Worm (Caenorhabditis elegans) whole organism, late embryonic: ENCODE data around the gene grsp-3.

Experiments used
- C08G9.2 ChIP-seq: sonication (generic microtip); optimal IDR thresholded peaks from 2 replicates; lab custom pipeline; 2016; ENCODE audit warnings: mild to moderate bottlenecking, missing genetic modification characterization, moderate library complexity, missing compliant biosample characterization
- C38D4.7 ChIP-seq: fragments of 200-800 bp; sonication (Bioruptor generic); optimal IDR thresholded peaks from 2 replicates; lab custom pipeline; 2018; ENCODE audit warnings: mild to moderate bottlenecking, missing genetic modification characterization, moderate library complexity, missing compliant biosample characterization
- F13H6.1 ChIP-seq: sonication (generic microtip); optimal IDR thresholded peaks from 2 replicates; lab custom pipeline; 2016; ENCODE audit warnings: missing genetic modification characterization, missing compliant biosample characterization
- K02D7.2 ChIP-seq: sonication (generic microtip); optimal IDR thresholded peaks from 2 replicates; lab custom pipeline; 2017; ENCODE audit warnings: mild to moderate bottlenecking, missing genetic modification characterization, missing compliant biosample characterization
- K09A11.1 ChIP-seq: sonication (generic microtip); optimal IDR thresholded peaks from 2 replicates; lab custom pipeline; 2017; ENCODE audit warnings: antibody characterized with exemption, mild to moderate bottlenecking, missing genetic modification characterization, missing compliant biosample characterization; ENCODE audit not compliant: insufficient read depth
- Y22D7AL.16 ChIP-seq: sonication (generic microtip); optimal IDR thresholded peaks from 2 replicates; lab custom pipeline; 2016; ENCODE audit warnings: missing genetic modification characterization, missing compliant biosample characterization
- ahr-1 ChIP-seq: sonication (generic microtip); optimal IDR thresholded peaks from 2 replicates; lab custom pipeline; 2016; ENCODE audit warnings: missing genetic modification characterization, missing compliant biosample characterization
- ceh-19 ChIP-seq: fragments of 200-800 bp; sonication (Bioruptor generic); optimal IDR thresholded peaks from 2 replicates; lab custom pipeline; 2018; ENCODE audit warnings: mild to moderate bottlenecking, missing genetic modification characterization, missing compliant biosample characterization
- ceh-22 ChIP-seq: sonication (generic microtip); optimal IDR thresholded peaks from 2 replicates; lab custom pipeline; 2017; ENCODE audit warnings: missing biosample characterization, missing genetic modification characterization
- ceh-24 ChIP-seq: sonication (generic microtip); optimal IDR thresholded peaks from 2 replicates; lab custom pipeline; 2016; ENCODE audit warnings: mild to moderate bottlenecking, missing genetic modification characterization, missing compliant biosample characterization
- ceh-30 ChIP-seq: fragments of 150-350 bp; optimal IDR thresholded peaks from 2 replicates; lab custom pipeline; 2014; ENCODE audit warnings: missing biosample characterization, missing genetic modification characterization
- ceh-31 ChIP-seq: sonication (generic microtip); optimal IDR thresholded peaks from 2 replicates; lab custom pipeline; 2016; ENCODE audit warnings: missing genetic modification characterization, missing compliant biosample characterization
- ceh-48 ChIP-seq: sonication (generic microtip); optimal IDR thresholded peaks from 2 replicates; lab custom pipeline; 2016; ENCODE audit warnings: missing genetic modification characterization, inconsistent platforms, missing compliant biosample characterization
- ceh-9 ChIP-seq: sonication (generic microtip); optimal IDR thresholded peaks from 2 replicates; lab custom pipeline; 2016; ENCODE audit warnings: mild to moderate bottlenecking, missing genetic modification characterization, inconsistent platforms, missing compliant biosample characterization
- dmd-4 ChIP-seq: sonication (generic microtip); optimal IDR thresholded peaks from 2 replicates; lab custom pipeline; 2016; ENCODE audit warnings: borderline replicate concordance, missing genetic modification characterization, missing compliant biosample characterization
- dve-1 ChIP-seq: sonication (generic microtip); optimal IDR thresholded peaks from 2 replicates; lab custom pipeline; 2017; ENCODE audit warnings: antibody characterized with exemption, mild to moderate bottlenecking, missing genetic modification characterization, missing compliant biosample characterization
- elt-2 ChIP-seq: sonication (generic microtip); optimal IDR thresholded peaks from 2 replicates; lab custom pipeline; 2016; ENCODE audit warnings: missing genetic modification reagents, missing genetic modification characterization, missing compliant biosample characterization
- ets-4 ChIP-seq: sonication (generic microtip); optimal IDR thresholded peaks from 2 replicates; lab custom pipeline; 2016; ENCODE audit warnings: missing genetic modification characterization, missing compliant biosample characterization
- eyg-1 ChIP-seq: sonication (generic microtip); optimal IDR thresholded peaks from 2 replicates; lab custom pipeline; 2016; ENCODE audit warnings: missing genotype, missing genetic modification characterization, missing compliant biosample characterization
- fkh-10 ChIP-seq: fragments of 150-350 bp; optimal IDR thresholded peaks from 2 replicates; lab custom pipeline; 2014; ENCODE audit warnings: missing biosample characterization, missing genetic modification reagents, missing genetic modification characterization
- fkh-6 ChIP-seq: sonication (generic microtip); optimal IDR thresholded peaks from 2 replicates; lab custom pipeline; 2016; ENCODE audit warnings: missing genetic modification characterization, missing compliant biosample characterization
- gmeb-2 ChIP-seq: sonication (generic microtip); optimal IDR thresholded peaks from 2 replicates; lab custom pipeline; 2016; ENCODE audit warnings: missing genetic modification characterization, inconsistent platforms, missing compliant biosample characterization
- hlh-13 ChIP-seq: fragments of 200-800 bp; sonication (Bioruptor generic); optimal IDR thresholded peaks from 2 replicates; lab custom pipeline; 2018; ENCODE audit warnings: mild to moderate bottlenecking, missing genetic modification characterization, missing compliant biosample characterization
- hlh-15 ChIP-seq: sonication (generic microtip); optimal IDR thresholded peaks from 2 replicates; lab custom pipeline; 2016; ENCODE audit warnings: missing genetic modification characterization, missing compliant biosample characterization
- hlh-30 ChIP-seq: sonication (generic microtip); optimal IDR thresholded peaks from 2 replicates; lab custom pipeline; 2017; ENCODE audit warnings: antibody characterized with exemption, missing genetic modification characterization, missing compliant biosample characterization; ENCODE audit not compliant: insufficient read depth
- hlh-6 ChIP-seq: sonication (generic microtip); optimal IDR thresholded peaks from 2 replicates; lab custom pipeline; 2016; ENCODE audit warnings: missing genotype, missing genetic modification characterization, missing compliant biosample characterization
- hlh-8 ChIP-seq: sonication (generic microtip); optimal IDR thresholded peaks from 2 replicates; lab custom pipeline; 2016; ENCODE audit warnings: missing genotype, missing genetic modification characterization, missing compliant biosample characterization
- lim-6 ChIP-seq: sonication (generic microtip); optimal IDR thresholded peaks from 2 replicates; lab custom pipeline; 2016; ENCODE audit warnings: missing genetic modification characterization, missing compliant biosample characterization
- mec-3 ChIP-seq: sonication (generic microtip); optimal IDR thresholded peaks from 2 replicates; lab custom pipeline; 2016; ENCODE audit warnings: borderline replicate concordance, missing genetic modification characterization, missing compliant biosample characterization
- nfya-1 ChIP-seq: sonication (generic microtip); optimal IDR thresholded peaks from 2 replicates; lab custom pipeline; 2017; ENCODE audit warnings: missing genetic modification characterization, mild to moderate bottlenecking, missing compliant biosample characterization, antibody characterized with exemption, moderate library complexity
- nhr-11 ChIP-seq: fragments of 150-350 bp; optimal IDR thresholded peaks from 2 replicates; lab custom pipeline; 2014; ENCODE audit warnings: missing biosample characterization, missing genetic modification characterization
- odd-2 ChIP-seq: sonication (generic microtip); optimal IDR thresholded peaks from 2 replicates; lab custom pipeline; 2017; ENCODE audit warnings: antibody characterized with exemption, mild to moderate bottlenecking, missing genetic modification characterization, missing compliant biosample characterization
- pag-3 ChIP-seq: sonication (generic microtip); optimal IDR thresholded peaks from 2 replicates; lab custom pipeline; 2016; ENCODE audit warnings: missing compliant biosample characterization, missing genetic modification characterization, borderline replicate concordance
- pat-9 ChIP-seq: fragments of 200-800 bp; sonication (Bioruptor generic); optimal IDR thresholded peaks from 2 replicates; lab custom pipeline; 2018; ENCODE audit warnings: mild to moderate bottlenecking, missing genetic modification characterization, moderate library complexity, missing compliant biosample characterization
- pqm-1 ChIP-seq: sonication (generic microtip); optimal IDR thresholded peaks from 2 replicates; lab custom pipeline; 2016; ENCODE audit warnings: missing genetic modification characterization, missing compliant biosample characterization
- pros-1 ChIP-seq: fragments of 150-350 bp; optimal IDR thresholded peaks from 2 replicates; lab custom pipeline; 2014; ENCODE audit warnings: missing biosample characterization, missing genetic modification reagents, missing genetic modification characterization
- ref-2 ChIP-seq: sonication (generic microtip); optimal IDR thresholded peaks from 2 replicates; lab custom pipeline; 2016; ENCODE audit warnings: missing genetic modification characterization, missing compliant biosample characterization
- rnt-1 ChIP-seq: sonication (generic microtip); optimal IDR thresholded peaks from 2 replicates; lab custom pipeline; 2016; ENCODE audit warnings: missing genetic modification characterization, missing compliant biosample characterization
- sdc-2 ChIP-seq: sonication (generic microtip); optimal IDR thresholded peaks from 2 replicates; lab custom pipeline; 2016; ENCODE audit warnings: missing genotype, missing genetic modification characterization, missing compliant biosample characterization
- sox-2 ChIP-seq: fragments of 200-800 bp; sonication (Bioruptor generic); IDR thresholded peaks from 2 replicates; pipeline ENCODE4 v1.3.6; 2022; ENCODE audit warnings: missing genetic modification reagents, missing genetic modification characterization, missing compliant biosample characterization
- sox-4 ChIP-seq: sonication (generic microtip); optimal IDR thresholded peaks from 2 replicates; lab custom pipeline; 2017; ENCODE audit warnings: mild to moderate bottlenecking, missing genetic modification characterization, inconsistent platforms, missing compliant biosample characterization
- syd-9 ChIP-seq: sonication (generic microtip); optimal IDR thresholded peaks from 2 replicates; lab custom pipeline; 2016; ENCODE audit warnings: mild to moderate bottlenecking, missing genetic modification characterization, moderate library complexity, missing compliant biosample characterization
- tbx-2 ChIP-seq: sonication (generic microtip); optimal IDR thresholded peaks from 2 replicates; lab custom pipeline; 2016; ENCODE audit warnings: missing genetic modification characterization, missing compliant biosample characterization
- tbx-7 ChIP-seq: sonication (generic microtip); optimal IDR thresholded peaks from 2 replicates; lab custom pipeline; 2016; ENCODE audit warnings: missing genotype, missing genetic modification characterization, missing compliant biosample characterization
- unc-3 ChIP-seq, 2 experiments: fragments of 200-800 bp in 1 of 2; sonication (Bioruptor generic) in 1 of 2; sonication (generic microtip) in 1 of 2; conservative IDR thresholded peaks in 1 of 2; optimal IDR thresholded peaks in 1 of 2; 2 replicates each; pipeline versions ENCODE4 v1.3.6 to Lab custom; 2016 to 2022; ENCODE audit warnings: missing compliant biosample characterization in 2 of 2, missing genetic modification characterization in 2 of 2, missing genetic modification reagents in 1 of 2
- unc-42 ChIP-seq: sonication (generic microtip); optimal IDR thresholded peaks from 2 replicates; lab custom pipeline; 2016; ENCODE audit warnings: missing genotype, missing genetic modification characterization, missing compliant biosample characterization
- unc-86 ChIP-seq: sonication (generic microtip); optimal IDR thresholded peaks from 2 replicates; lab custom pipeline; 2016; ENCODE audit warnings: missing genetic modification characterization, missing compliant biosample characterization
- zip-5 ChIP-seq: sonication (generic microtip); optimal IDR thresholded peaks from 2 replicates; lab custom pipeline; 2016; ENCODE audit warnings: missing genetic modification characterization, missing compliant biosample characterization
- ztf-16 ChIP-seq: sonication (generic microtip); optimal IDR thresholded peaks from 2 replicates; lab custom pipeline; 2017; ENCODE audit warnings: missing genetic modification characterization, missing compliant biosample characterization

The grsp-3 gene

ce11 chrIV:7094216-7094758 lies 37.4 kb downstream of the grsp-3 start, which contains the start of gene deb-1:
Gene deb-1, minus strand, starts transcription at chrIV:7094266.
- TF ChIP-seq sox-2 (GFP tag; lab: Robert Waterston, UW) (no peak), ceh-30 (tag; lab: Kevin White, UChicago) (no peak), hlh-15 (tag; lab: Kevin White, UChicago) (no peak), ztf-16 (tag; lab: Kevin White, UChicago) (no peak), fkh-10 (no peak), ceh-19 (GFP tag; lab: Kevin White, UChicago) (no peak), syd-9 (tag; lab: Kevin White, UChicago) (no peak), elt-2 (tag; lab: Kevin White, UChicago) (peak; percentile 8), lim-6 (tag; lab: Kevin White, UChicago) (no peak)
- TF ChIP-seq, all 69 proteins: peak for 1

- no peak for TF ChIP-seq tbx-7
- no peak for TF ChIP-seq C08G9.2
- peak; percentile 79 for TF ChIP-seq nfya-1 (tag; lab: Kevin White, UChicago)
- TF ChIP-seq F13H6.1 (tag; lab: Kevin White, UChicago): no peak
- no peak for TF ChIP-seq eyg-1 (tag; lab: Kevin White, UChicago)
- peak; percentile 31 for TF ChIP-seq unc-42
- peak; percentile 26 for TF ChIP-seq dve-1 (tag; lab: Kevin White, UChicago)
- no peak for TF ChIP-seq zip-5 (tag; lab: Kevin White, UChicago)
- no peak for TF ChIP-seq hlh-13
- no peak for TF ChIP-seq ets-4
- TF ChIP-seq hlh-30 (tag; lab: Kevin White, UChicago): peak; percentile 27
- no peak for TF ChIP-seq ahr-1 (tag; lab: Kevin White, UChicago)
- TF ChIP-seq hlh-8: no peak
- no peak for TF ChIP-seq K02D7.2 (tag; lab: Kevin White, UChicago)
- TF ChIP-seq ceh-31: peak; percentile 59
- TF ChIP-seq nhr-11 (tag; lab: Kevin White, UChicago): no peak
- TF ChIP-seq rnt-1 (tag; lab: Kevin White, UChicago): no peak
- no peak for TF ChIP-seq fkh-6 (tag; lab: Kevin White, UChicago)
- TF ChIP-seq ceh-48 (tag; lab: Kevin White, UChicago): peak; percentile 13
- no peak for TF ChIP-seq tbx-2 (tag; lab: Kevin White, UChicago)
- no peak for TF ChIP-seq unc-3 (GFP tag; conservative IDR thresholded peaks at IDR 0.05; lab: Robert Waterston, UW)
- TF ChIP-seq unc-3 (tag; optimal IDR thresholded peaks at IDR 0.05; lab: Kevin White, UChicago): no peak
- TF ChIP-seq Y22D7AL.16 (tag; lab: Kevin White, UChicago): peak; percentile 47
- no peak for TF ChIP-seq gmeb-2
- no peak for TF ChIP-seq ceh-24
- no peak for TF ChIP-seq pqm-1 (tag; lab: Kevin White, UChicago)
- no peak for TF ChIP-seq dmd-4 (tag; lab: Kevin White, UChicago)
- no peak for TF ChIP-seq ceh-22 (tag; lab: Kevin White, UChicago)
- no peak for TF ChIP-seq ceh-19 (GFP tag; lab: Kevin White, UChicago)
- TF ChIP-seq unc-86 (tag; lab: Kevin White, UChicago): no peak
- no peak for TF ChIP-seq hlh-15 (tag; lab: Kevin White, UChicago)
- no peak for TF ChIP-seq sdc-2
- TF ChIP-seq pros-1 (tag; lab: Kevin White, UChicago): no peak
- no peak for TF ChIP-seq sox-4
- no peak for TF ChIP-seq pat-9
- TF ChIP-seq pag-3 (tag; lab: Kevin White, UChicago): no peak
- TF ChIP-seq hlh-6 (tag; lab: Kevin White, UChicago): no peak
- no peak for TF ChIP-seq C38D4.7 (GFP tag; lab: Kevin White, UChicago)
- no peak for TF ChIP-seq K09A11.1 (tag; lab: Kevin White, UChicago)
- no peak for TF ChIP-seq mec-3 (tag; lab: Kevin White, UChicago)
- no peak for TF ChIP-seq odd-2
- no peak for TF ChIP-seq ceh-9 (tag; lab: Kevin White, UChicago)
- TF ChIP-seq ref-2: peak; percentile 52
- TF ChIP-seq ztf-16 (tag; lab: Kevin White, UChicago): no peak
- no peak for TF ChIP-seq syd-9 (tag; lab: Kevin White, UChicago)
Measured at ce11 chrIV:7084632-7085160, 47.0 kb downstream of the grsp-3 start, which contains the start of gene rps-4. Gene rps-4, minus strand, starts transcription at chrIV:7084682.
